Worm (Caenorhabditis elegans) whole organism, L2 larva: ENCODE data around the gene ZK105.12.

Experiments
- F13H6.1 ChIP-seq: sonication (generic microtip); optimal IDR thresholded peaks from 2 replicates; lab custom pipeline; 2016; ENCODE audit warnings: missing genetic modification characterization, missing compliant biosample characterization
- ZK546.5 ChIP-seq: sonication (generic microtip); optimal IDR thresholded peaks from 2 replicates; lab custom pipeline; 2017; ENCODE audit warnings: missing biosample characterization, missing genetic modification characterization
- ama-1 ChIP-seq: fragments of 150-350 bp; optimal IDR thresholded peaks from 2 replicates; lab custom pipeline; 2018; ENCODE audit warnings: inconsistent platforms
- elt-3 ChIP-seq: sonication (generic microtip); optimal IDR thresholded peaks from 2 replicates; lab custom pipeline; 2017; ENCODE audit warnings: missing biosample characterization, missing genetic modification characterization
- lin-11 ChIP-seq: fragments of 150-350 bp; sonication (generic microtip); optimal IDR thresholded peaks from 2 replicates; lab custom pipeline; 2014; ENCODE audit warnings: missing biosample characterization, missing genetic modification characterization, inconsistent platforms, mixed read lengths
- lin-13 ChIP-seq: fragments of 150-350 bp; optimal IDR thresholded peaks from 2 replicates; lab custom pipeline; 2014; ENCODE audit warnings: missing biosample characterization, missing genetic modification reagents, missing genetic modification characterization
- mdl-1 ChIP-seq, 2 experiments: fragments of 150-350 bp in 1 of 2; sonication (generic microtip) in 1 of 2; optimal IDR thresholded peaks; 2 replicates each; lab custom pipeline; 2017; ENCODE audit warnings: missing biosample characterization in 2 of 2, missing genetic modification characterization in 2 of 2
- nhr-11 ChIP-seq: fragments of 150-350 bp; optimal IDR thresholded peaks from 2 replicates; lab custom pipeline; 2014; ENCODE audit warnings: missing biosample characterization, missing genetic modification characterization
- nhr-237 ChIP-seq: fragments of 150-350 bp; optimal IDR thresholded peaks from 2 replicates; lab custom pipeline; 2014; ENCODE audit warnings: missing biosample characterization, missing genetic modification characterization
- zag-1 ChIP-seq: fragments of 150-350 bp; optimal IDR thresholded peaks from 2 replicates; lab custom pipeline; 2014; ENCODE audit warnings: missing biosample characterization, missing genetic modification characterization
- ztf-4 ChIP-seq: fragments of 150-350 bp; optimal IDR thresholded peaks from 2 replicates; lab custom pipeline; 2014; ENCODE audit warnings: missing biosample characterization, missing genetic modification characterization

- TF ChIP-seq nhr-11 (tag; lab: Kevin White, UChicago) = no peak
- no peak for TF ChIP-seq F13H6.1 (tag; lab: Kevin White, UChicago)
- TF ChIP-seq ztf-4 = no peak
- TF ChIP-seq lin-13 = no peak
- no peak for TF ChIP-seq ama-1
- TF ChIP-seq ZK546.5 (tag; lab: Kevin White, UChicago) = no peak
- TF ChIP-seq zag-1 (tag; lab: Kevin White, UChicago) = no peak
- TF ChIP-seq mdl-1 (tag; optimal IDR thresholded peaks at IDR 0.05; lab: Kevin White, UChicago) = no peak
- TF ChIP-seq lin-11 (tag; lab: Kevin White, UChicago) = no peak
- TF ChIP-seq elt-3 (tag; lab: Kevin White, UChicago) = no peak
- no peak for TF ChIP-seq nhr-237
These were observed 24.0 kb upstream of the ZK105.12 start for ce11 chrV:7739949-7740348.
